Worm (Caenorhabditis elegans) whole organism, early embryonic: ENCODE results near the gene srz-90.

ENCODE experiments used
- B0310.2 ChIP-seq: sonication (generic microtip); optimal IDR thresholded peaks from 2 replicates; lab custom pipeline; 2016; ENCODE audit warnings: mild to moderate bottlenecking, missing genetic modification characterization, missing compliant biosample characterization
- F13C5.2 ChIP-seq: sonication (generic microtip); optimal IDR thresholded peaks from 2 replicates; lab custom pipeline; 2017; ENCODE audit warnings: mild to moderate bottlenecking, missing genetic modification characterization, inconsistent platforms, missing compliant biosample characterization
- aly-1 ChIP-seq: sonication (generic microtip); optimal IDR thresholded peaks from 2 replicates; lab custom pipeline; 2016; ENCODE audit warnings: missing genetic modification characterization, missing compliant biosample characterization
- ama-1 ChIP-seq: fragments of 150-350 bp; optimal IDR thresholded peaks from 2 replicates; lab custom pipeline; 2014
- ceh-13 ChIP-seq: fragments of 200-800 bp; sonication (Bioruptor generic); optimal IDR thresholded peaks from 2 replicates; lab custom pipeline; 2018; ENCODE audit warnings: mild to moderate bottlenecking, missing genetic modification characterization, missing compliant biosample characterization
- ceh-36 ChIP-seq: sonication (generic microtip); optimal IDR thresholded peaks from 2 replicates; lab custom pipeline; 2016; ENCODE audit warnings: missing genetic modification characterization, inconsistent platforms, missing compliant biosample characterization
- ets-7 ChIP-seq: sonication (generic microtip); optimal IDR thresholded peaks from 2 replicates; lab custom pipeline; 2016; ENCODE audit warnings: missing genotype, missing genetic modification characterization, missing compliant biosample characterization
- flt-1 ChIP-seq: fragments of 200-800 bp; sonication (Bioruptor generic); IDR thresholded peaks from 2 replicates; pipeline ENCODE4 v1.3.6; 2022; ENCODE audit warnings: missing genetic modification characterization, missing compliant biosample characterization
- hmbx-1 ChIP-seq: sonication (generic microtip); optimal IDR thresholded peaks from 2 replicates; lab custom pipeline; 2016; ENCODE audit warnings: mild to moderate bottlenecking, missing genetic modification characterization, missing compliant biosample characterization
- hmg-4 ChIP-seq: fragments of 200-800 bp; sonication (Bioruptor generic); optimal IDR thresholded peaks from 2 replicates; lab custom pipeline; 2018; ENCODE audit warnings: mild to moderate bottlenecking, missing genetic modification characterization, missing compliant biosample characterization
- hnd-1 ChIP-seq: sonication (generic microtip); optimal IDR thresholded peaks from 2 replicates; lab custom pipeline; 2016; ENCODE audit warnings: missing genetic modification characterization, missing compliant biosample characterization
- pes-1 ChIP-seq: fragments of 200-800 bp; sonication (Bioruptor generic); IDR thresholded peaks from 2 replicates; pipeline ENCODE4 v1.3.6; 2022; ENCODE audit warnings: missing genetic modification reagents, missing genetic modification characterization, missing compliant biosample characterization
- scrt-1 ChIP-seq: fragments of 200-800 bp; sonication (Bioruptor generic); IDR thresholded peaks from 2 replicates; pipeline ENCODE4 v1.3.6; 2022; ENCODE audit warnings: missing genetic modification characterization, missing compliant biosample characterization
- sea-1 ChIP-seq: fragments of 200-800 bp; sonication (Bioruptor generic); conservative IDR thresholded peaks from 2 replicates; pipeline ENCODE4 v1.3.6; 2022; ENCODE audit warnings: missing genetic modification characterization, missing compliant biosample characterization
- tbx-11 ChIP-seq: fragments of 200-800 bp; sonication (Bioruptor generic); IDR thresholded peaks from 2 replicates; pipeline ENCODE4 v1.3.6; 2022; ENCODE audit warnings: missing genetic modification characterization, missing compliant biosample characterization
- tbx-37 ChIP-seq: fragments of 200-800 bp; sonication (Bioruptor generic); conservative IDR thresholded peaks from 2 replicates; pipeline ENCODE4 v1.3.6; 2022; ENCODE audit warnings: missing genetic modification reagents, missing genetic modification characterization, missing compliant biosample characterization
- tra-4 ChIP-seq: sonication (generic microtip); optimal IDR thresholded peaks from 2 replicates; lab custom pipeline; 2017; ENCODE audit warnings: missing genetic modification characterization, missing compliant biosample characterization

The srz-90 gene

ce11 chrV:17539289-17539688, 11.5 kb downstream of the srz-90 start:
- TF ChIP-seq ceh-13 (no peak), pes-1 (GFP tag; lab: Robert Waterston, UW) (no peak), hmg-4 (GFP tag; lab: Kevin White, UChicago) (no peak), hnd-1 (tag; lab: Kevin White, UChicago) (no peak), sea-1 (GFP tag; lab: Robert Waterston, UW) (no peak), tra-4 (tag; lab: Kevin White, UChicago) (no peak), tbx-11 (no peak), ama-1 (lab: Kevin White, UChicago) (no peak)

DNA sequence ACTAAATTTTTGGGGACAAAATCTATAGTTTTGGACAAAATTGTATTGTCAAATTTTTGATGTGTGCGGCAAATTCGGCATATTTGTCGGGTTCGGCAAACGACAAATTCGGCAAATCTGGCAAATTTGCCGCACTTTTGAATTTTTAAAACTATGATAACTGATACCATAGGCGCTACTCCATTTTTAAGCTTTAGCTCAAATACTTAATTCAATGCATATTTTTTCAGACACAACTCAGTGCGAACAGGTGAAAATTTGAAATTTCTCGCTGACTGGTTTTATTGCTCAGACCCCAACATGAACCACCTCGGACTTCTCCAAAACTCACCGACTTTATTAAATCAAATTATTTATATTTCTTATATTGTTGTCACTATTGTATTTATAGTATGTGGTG, 12.5 kb downstream of the srz-90 start, which contains the start of gene srz-25:
Gene srz-25, plus strand, starts transcription at position 301 of the 400 bp plus-strand sequence.
- TF ChIP-seq flt-1 (GFP tag; lab: Robert Waterston, UW) (no peak), ceh-36 (tag; lab: Kevin White, UChicago) (no peak), scrt-1 (GFP tag; lab: Robert Waterston, UW) (no peak), sea-1 (GFP tag; lab: Robert Waterston, UW) (no peak), hmbx-1 (tag; lab: Kevin White, UChicago) (no peak), F13C5.2 (no peak), aly-1 (tag; lab: Kevin White, UChicago) (no peak), hmg-4 (GFP tag; lab: Kevin White, UChicago) (no peak), pes-1 (GFP tag; lab: Robert Waterston, UW) (no peak), hnd-1 (tag; lab: Kevin White, UChicago) (no peak), tbx-11 (no peak), ets-7 (no peak), B0310.2 (no peak), ceh-13 (no peak), tra-4 (tag; lab: Kevin White, UChicago) (no peak)

DNA sequence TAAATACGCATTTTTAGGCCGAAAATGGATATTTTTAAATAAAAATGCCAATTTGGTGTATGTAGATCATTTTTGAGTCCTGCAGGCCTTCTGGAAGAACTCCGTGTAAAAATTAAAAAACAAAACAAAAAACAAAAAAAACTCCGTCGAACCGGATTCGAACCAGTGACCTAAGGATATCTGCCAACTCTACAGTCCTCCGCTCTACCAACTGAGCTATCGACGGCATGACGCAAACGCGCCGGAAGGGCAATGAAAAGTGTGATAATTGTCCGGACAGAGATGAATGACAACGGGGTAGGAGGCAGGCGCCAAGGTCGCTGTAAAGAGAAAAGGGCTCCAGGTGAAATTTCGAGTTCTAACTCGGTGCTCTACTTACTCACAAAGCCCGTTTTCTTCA, 14.5 kb downstream of the srz-90 start:
- TF ChIP-seq aly-1 (tag; lab: Kevin White, UChicago) (no peak), tbx-11 (0 out of 2 replicates have a peak, but pooled peaks have one; percentile 31), B0310.2 (no peak), ceh-36 (tag; lab: Kevin White, UChicago) (no peak), pes-1 (GFP tag; lab: Robert Waterston, UW) (peak; percentile 58; the same call in 1 of the 2 replicates), sea-1 (GFP tag; lab: Robert Waterston, UW) (no peak), scrt-1 (GFP tag; lab: Robert Waterston, UW) (no peak)

DNA sequence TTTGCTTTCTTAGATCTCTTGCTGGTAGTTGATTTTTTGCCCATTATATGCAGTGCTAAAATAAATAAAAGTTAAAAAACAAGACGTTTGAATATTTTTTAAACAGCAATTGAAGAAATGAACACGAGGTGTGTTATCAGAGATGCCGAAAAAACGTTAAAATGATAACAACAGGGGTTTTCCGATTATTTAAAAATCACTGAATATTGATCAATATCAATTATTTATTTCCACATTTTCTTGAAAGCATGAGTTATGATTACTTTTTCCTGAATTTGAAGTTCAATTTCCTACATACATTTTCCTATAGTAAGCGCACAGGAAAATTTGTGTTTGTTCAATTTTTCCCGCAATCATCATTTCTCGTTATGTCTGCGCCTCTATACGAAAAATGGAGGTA, 19.1 kb downstream of the srz-90 start:
- TF ChIP-seq F13C5.2 = no peak
- TF ChIP-seq tbx-11 = no peak
- no peak for TF ChIP-seq scrt-1 (GFP tag; lab: Robert Waterston, UW)
- TF ChIP-seq hnd-1 (tag; lab: Kevin White, UChicago) = no peak
- TF ChIP-seq ceh-36 (tag; lab: Kevin White, UChicago) = no peak
- TF ChIP-seq B0310.2 = no peak
- no peak for TF ChIP-seq tbx-37 (GFP tag; lab: Robert Waterston, UW)
- no peak for TF ChIP-seq flt-1 (GFP tag; lab: Robert Waterston, UW)
- no peak for TF ChIP-seq tra-4 (tag; lab: Kevin White, UChicago)
- TF ChIP-seq pes-1 (GFP tag; lab: Robert Waterston, UW) = no peak
- no peak for TF ChIP-seq sea-1 (GFP tag; lab: Robert Waterston, UW)
- no peak for TF ChIP-seq ets-7
- TF ChIP-seq ceh-13 = no peak
- no peak for TF ChIP-seq ama-1 (lab: Kevin White, UChicago)
- TF ChIP-seq aly-1 (tag; lab: Kevin White, UChicago) = no peak
- TF ChIP-seq hmbx-1 (tag; lab: Kevin White, UChicago) = no peak
- TF ChIP-seq hmg-4 (GFP tag; lab: Kevin White, UChicago) = no peak

- no peak for TF ChIP-seq pes-1 (GFP tag; lab: Robert Waterston, UW)
- TF ChIP-seq tbx-37 (GFP tag; lab: Robert Waterston, UW) = no peak
- no peak for TF ChIP-seq sea-1 (GFP tag; lab: Robert Waterston, UW)
- no peak for TF ChIP-seq ceh-13
- TF ChIP-seq aly-1 (tag; lab: Kevin White, UChicago) = no peak
- TF ChIP-seq flt-1 (GFP tag; lab: Robert Waterston, UW) = no peak
- TF ChIP-seq ceh-36 (tag; lab: Kevin White, UChicago) = no peak
- no peak for TF ChIP-seq ama-1 (lab: Kevin White, UChicago)
Measured at ce11 chrV:17548635-17549034, 20.8 kb downstream of the srz-90 start.

DNA sequence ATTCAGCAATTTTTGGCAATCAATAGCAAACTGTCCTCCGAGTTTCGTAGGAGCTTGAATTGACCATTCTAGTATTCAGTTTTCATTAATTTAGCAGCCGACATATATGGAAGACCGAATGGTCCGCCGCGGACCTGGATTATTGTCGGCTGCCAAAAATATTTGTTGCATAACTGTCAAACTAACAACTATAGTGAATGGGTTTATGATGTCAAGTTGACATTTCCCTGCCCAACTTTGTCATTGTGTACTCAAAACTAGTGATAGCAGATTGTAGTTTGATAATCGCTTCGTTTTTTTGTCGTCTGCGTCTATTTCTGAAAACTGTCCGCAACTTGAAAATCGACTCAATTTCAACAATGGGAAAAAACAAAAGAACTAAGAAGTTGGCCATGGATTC, 21.5 kb downstream of the srz-90 start, which contains the start of gene fbxa-176:
Gene fbxa-176, plus strand, starts transcription at position 314 of the 400 bp plus-strand sequence.
- no peak for TF ChIP-seq hmbx-1 (tag; lab: Kevin White, UChicago)
- TF ChIP-seq tbx-11 = no peak

ce11 chrV:17551396-17551795, 23.6 kb downstream of the srz-90 start:
- TF ChIP-seq ceh-13 (no peak), ets-7 (no peak), ceh-36 (tag; lab: Kevin White, UChicago) (no peak), sea-1 (GFP tag; lab: Robert Waterston, UW) (no peak), pes-1 (GFP tag; lab: Robert Waterston, UW) (no peak), hnd-1 (tag; lab: Kevin White, UChicago) (no peak), B0310.2 (no peak), flt-1 (GFP tag; lab: Robert Waterston, UW) (no peak), F13C5.2 (no peak), ama-1 (lab: Kevin White, UChicago) (no peak), tra-4 (tag; lab: Kevin White, UChicago) (no peak), hmg-4 (GFP tag; lab: Kevin White, UChicago) (no peak), scrt-1 (GFP tag; lab: Robert Waterston, UW) (no peak), tbx-37 (GFP tag; lab: Robert Waterston, UW) (no peak)

DNA sequence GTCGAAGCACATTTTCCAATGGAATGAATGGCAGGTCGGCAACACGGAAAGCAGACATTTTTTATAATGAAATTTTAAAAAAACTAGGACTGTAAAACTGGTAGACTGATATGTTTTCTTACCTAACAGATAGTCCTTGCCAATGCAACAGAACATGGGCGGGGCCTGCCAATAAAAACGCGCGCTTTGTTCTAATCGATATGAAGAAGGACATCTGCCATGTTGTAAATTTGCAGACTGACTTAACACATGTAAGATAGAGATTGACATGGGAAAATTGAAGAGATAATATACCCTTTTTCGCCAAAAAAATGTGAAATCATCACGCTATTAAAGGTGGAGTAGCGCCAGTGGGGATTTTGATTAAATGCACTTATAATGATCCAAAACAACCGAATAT, 24.9 kb downstream of the srz-90 start, which contains the start of gene C38D9.8:
Gene C38D9.8, minus strand, starts transcription at position 101 of the 400 bp plus-strand sequence.
- TF ChIP-seq pes-1 (GFP tag; lab: Robert Waterston, UW) (no peak), hmbx-1 (tag; lab: Kevin White, UChicago) (no peak), tbx-11 (no peak), B0310.2 (no peak), hmg-4 (GFP tag; lab: Kevin White, UChicago) (no peak), ceh-36 (tag; lab: Kevin White, UChicago) (no peak)
